Worm (Caenorhabditis elegans) whole organism, L4/young adult: ENCODE measurements around the gene C32D5.11.

ENCODE experiments used
- W03F9.2 ChIP-seq: fragments of 150-350 bp; optimal IDR thresholded peaks from 2 replicates; lab custom pipeline; 2014; ENCODE audit warnings: missing biosample characterization, missing genetic modification characterization
- dao-5 ChIP-seq: sonication (generic microtip); optimal IDR thresholded peaks from 2 replicates; lab custom pipeline; 2016; ENCODE audit warnings: missing genotype, missing genetic modification characterization, moderate library complexity, missing compliant biosample characterization
- him-1 ChIP-seq: sonication (generic microtip); optimal IDR thresholded peaks from 2 replicates; lab custom pipeline; 2016; ENCODE audit warnings: missing genotype, missing genetic modification reagents, missing genetic modification characterization, missing compliant biosample characterization

C32D5.11 gene

DNA sequence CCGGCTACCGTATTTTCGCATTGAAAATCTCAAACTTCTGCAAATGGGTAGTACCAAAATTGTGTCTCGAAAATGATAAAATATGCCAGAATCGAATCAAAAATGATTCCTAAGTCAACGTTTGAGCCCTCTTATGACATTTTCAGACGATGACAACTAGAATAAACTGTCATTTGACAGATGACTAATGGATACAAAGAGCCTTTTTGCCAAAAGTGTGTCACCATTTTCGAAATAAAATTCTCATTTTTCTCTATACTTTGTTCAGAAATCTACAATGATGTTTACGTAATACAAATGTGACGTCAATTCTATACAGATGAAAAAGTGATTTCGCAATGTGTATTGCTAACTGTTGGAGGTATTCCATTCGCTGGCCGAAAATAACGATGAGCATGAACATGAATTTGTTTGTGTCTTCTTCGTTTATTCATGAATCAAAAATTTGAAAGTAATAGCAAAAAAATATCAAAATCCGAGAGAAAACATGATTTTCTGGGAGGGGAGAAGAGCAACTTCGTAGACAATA, 8.6 kb downstream of the C32D5.11 start:
- TF ChIP-seq W03F9.2 (tag; lab: Kevin White, UChicago) (no peak), him-1 (tag; lab: Kevin White, UChicago) (no peak), dao-5 (tag; lab: Kevin White, UChicago) (no peak)

DNA sequence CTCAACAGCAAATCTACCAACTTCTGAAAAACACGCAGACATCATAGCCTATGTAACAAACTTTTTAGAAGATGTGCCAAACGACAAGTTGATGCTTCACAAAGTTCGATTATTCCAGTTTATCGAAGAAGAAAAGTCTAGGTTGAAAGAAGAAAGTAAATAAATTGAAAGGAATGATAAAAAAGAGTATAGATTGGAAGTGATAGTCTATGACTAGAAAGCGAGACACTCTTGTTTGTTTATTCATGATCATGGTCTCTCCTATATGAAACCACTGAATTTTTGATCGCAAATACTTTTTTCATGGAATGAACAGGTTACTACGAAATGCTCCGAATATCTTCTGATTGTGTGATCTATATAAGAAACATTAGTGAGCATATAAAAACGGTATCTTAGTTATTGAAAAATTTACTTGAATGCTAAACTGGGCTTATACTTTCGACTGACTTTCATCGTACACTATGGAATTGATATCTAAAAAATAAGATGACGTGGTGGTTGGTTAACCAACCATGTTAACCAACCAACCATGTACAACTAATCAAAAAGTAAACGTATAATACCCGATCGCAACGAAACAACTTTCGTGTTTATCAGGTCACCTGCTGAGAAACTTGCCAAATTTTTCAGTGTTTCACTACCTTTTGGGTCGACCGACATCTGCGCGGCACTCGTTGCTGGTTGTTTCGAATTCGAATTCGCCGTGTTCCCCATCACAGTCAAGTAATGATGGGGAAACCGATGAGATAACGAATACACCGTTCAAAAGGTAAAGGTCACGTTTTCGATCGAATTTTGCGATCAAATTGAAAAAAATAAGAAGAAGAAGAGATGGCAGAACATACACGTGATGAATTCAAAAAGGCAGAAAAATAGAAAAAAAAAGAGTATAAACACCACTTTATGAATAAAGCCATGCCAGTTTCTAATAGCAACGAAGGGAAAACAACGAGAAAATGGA, 9.8 kb downstream of the C32D5.11 start, which contains the start of gene C32D5.8:
Gene C32D5.8 (minus strand): TSS at position 770 of the 964 bp plus-strand sequence.
- TF ChIP-seq dao-5 (tag; lab: Kevin White, UChicago) (no peak), W03F9.2 (tag; lab: Kevin White, UChicago) (no peak), him-1 (tag; lab: Kevin White, UChicago) (no peak)

DNA sequence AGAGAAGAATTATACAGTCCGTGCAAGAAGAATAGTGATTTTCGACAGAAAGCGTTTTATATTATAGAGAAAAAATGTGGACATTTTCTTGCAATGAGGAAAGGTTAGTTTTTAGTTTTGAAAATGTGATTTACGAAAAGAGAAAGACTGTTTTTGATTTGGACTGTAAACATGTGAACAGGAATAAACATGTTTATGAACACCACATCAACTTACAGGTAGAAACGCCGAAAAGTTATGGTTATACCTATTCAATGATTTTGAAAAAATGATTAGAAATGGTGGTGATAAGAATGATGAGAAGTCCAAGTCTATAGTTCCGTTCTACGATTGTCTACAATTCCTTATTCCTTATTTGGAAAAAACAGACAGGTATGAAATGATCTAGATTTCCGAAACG, 10.7 kb downstream of the C32D5.11 start:
- TF ChIP-seq him-1 (tag; lab: Kevin White, UChicago), result no peak
- no peak for TF ChIP-seq dao-5 (tag; lab: Kevin White, UChicago)
- no peak for TF ChIP-seq W03F9.2 (tag; lab: Kevin White, UChicago)

DNA sequence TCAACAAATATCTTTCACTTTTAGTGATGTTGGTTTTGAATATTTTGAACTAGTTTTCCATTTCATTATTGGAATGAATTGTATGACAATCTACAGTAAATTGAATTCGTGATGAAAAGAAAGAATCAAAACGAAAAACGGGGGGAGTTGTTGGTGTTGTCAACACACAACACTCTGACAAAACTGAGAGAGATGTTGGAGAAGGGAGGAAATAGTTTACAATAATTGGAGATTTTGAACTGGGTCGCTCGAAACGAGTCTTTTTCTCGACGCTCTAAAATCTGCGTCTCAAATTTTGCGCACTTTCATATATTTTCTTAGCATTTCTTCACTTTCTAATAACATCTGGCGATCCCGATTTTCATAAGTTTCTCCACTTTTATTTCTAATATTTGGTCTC, 11.4 kb downstream of the C32D5.11 start, which contains the start of gene txt-18:
Gene txt-18 (plus strand): TSS at position 180 of the 400 bp plus-strand sequence.
- TF ChIP-seq W03F9.2 (tag; lab: Kevin White, UChicago) (no peak), dao-5 (tag; lab: Kevin White, UChicago) (no peak), him-1 (tag; lab: Kevin White, UChicago) (no peak)

DNA sequence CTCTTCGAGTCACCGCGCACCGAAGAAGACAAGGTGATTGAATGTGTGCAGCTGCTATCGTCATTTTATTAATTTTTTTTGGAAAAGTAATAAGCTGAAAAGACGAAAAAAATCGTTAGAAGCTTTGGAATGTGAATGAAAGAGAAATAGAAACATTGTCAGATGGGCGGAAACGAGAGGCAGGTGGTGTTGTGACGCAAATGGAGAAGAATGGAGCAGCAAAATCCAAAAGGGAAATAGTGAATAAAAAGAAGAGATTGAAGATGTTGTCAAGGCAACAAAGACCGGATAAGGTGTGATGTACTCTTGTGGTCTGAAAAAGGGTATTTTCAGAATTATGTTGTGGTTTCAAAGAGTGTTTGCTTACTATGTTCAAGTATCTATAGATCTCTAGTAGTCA, 12.8 kb downstream of the C32D5.11 start:
- no peak for TF ChIP-seq him-1 (tag; lab: Kevin White, UChicago)
- TF ChIP-seq dao-5 (tag; lab: Kevin White, UChicago), result no peak
- no peak for TF ChIP-seq W03F9.2 (tag; lab: Kevin White, UChicago)

DNA sequence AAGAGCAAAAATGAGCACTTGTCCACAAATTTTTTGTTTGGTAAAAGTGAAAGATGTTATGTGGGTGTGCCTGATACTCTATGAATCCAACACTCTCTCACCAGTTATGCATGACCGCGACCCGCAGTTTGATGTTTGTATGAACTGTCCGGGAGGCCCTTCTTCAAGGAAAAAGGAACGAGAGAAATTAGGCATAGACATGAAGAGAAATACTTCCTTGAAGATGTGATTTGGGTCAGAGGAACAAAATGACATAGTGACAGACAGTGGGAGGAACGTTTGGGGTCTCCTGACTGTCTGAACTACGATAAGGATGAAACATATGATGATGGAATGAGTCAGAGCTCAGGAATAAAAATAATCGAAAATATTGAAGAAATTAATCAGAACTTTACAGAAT, 14.2 kb downstream of the C32D5.11 start:
- no peak for TF ChIP-seq him-1 (tag; lab: Kevin White, UChicago)
- TF ChIP-seq dao-5 (tag; lab: Kevin White, UChicago), result no peak
- TF ChIP-seq W03F9.2 (tag; lab: Kevin White, UChicago), result no peak

DNA sequence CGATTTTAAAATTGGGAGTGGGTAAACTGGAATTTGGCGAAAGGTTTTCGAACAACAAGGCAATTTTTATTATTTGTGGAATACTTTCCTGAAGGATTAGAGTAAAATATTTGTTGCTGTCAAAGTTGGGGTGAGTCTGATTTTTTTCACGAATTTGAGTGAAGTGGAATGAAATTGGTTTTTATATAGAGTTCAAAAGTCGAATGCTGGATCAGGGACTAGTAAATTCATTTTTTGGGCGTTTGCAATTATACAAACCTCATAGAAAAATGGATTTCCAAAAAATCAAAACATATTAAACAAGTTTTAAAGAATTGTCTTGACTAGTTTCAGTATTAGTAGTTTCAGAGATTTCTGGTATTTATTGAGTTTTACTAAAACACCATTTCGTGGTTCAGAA, 15.3 kb downstream of the C32D5.11 start, which contains the start of gene C32D5.7:
Gene C32D5.7 (minus strand): TSS at position 101 of the 400 bp plus-strand sequence.
- TF ChIP-seq W03F9.2 (tag; lab: Kevin White, UChicago) (no peak), dao-5 (tag; lab: Kevin White, UChicago) (no peak)

DNA sequence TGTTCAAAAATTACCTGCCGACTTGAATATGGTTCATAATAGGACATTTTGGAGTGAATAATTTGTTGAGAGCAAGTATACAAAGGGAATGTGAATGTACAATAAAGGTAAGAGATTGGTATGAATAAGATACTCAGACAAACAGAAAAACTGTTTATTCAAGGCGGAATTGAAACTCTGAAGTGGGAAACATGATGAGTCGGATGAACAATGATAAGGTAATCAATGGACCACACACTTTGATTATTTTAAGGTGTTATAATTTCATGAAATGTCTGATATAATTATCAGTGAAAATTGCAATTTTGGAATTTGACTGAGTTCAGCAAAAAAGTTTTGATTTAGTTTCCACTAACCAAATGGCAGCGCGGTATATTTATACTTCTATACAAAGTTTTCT, 15.7 kb downstream of the C32D5.11 start:
- TF ChIP-seq him-1 (tag; lab: Kevin White, UChicago), result no peak
- no peak for TF ChIP-seq W03F9.2 (tag; lab: Kevin White, UChicago)
- no peak for TF ChIP-seq dao-5 (tag; lab: Kevin White, UChicago)

DNA sequence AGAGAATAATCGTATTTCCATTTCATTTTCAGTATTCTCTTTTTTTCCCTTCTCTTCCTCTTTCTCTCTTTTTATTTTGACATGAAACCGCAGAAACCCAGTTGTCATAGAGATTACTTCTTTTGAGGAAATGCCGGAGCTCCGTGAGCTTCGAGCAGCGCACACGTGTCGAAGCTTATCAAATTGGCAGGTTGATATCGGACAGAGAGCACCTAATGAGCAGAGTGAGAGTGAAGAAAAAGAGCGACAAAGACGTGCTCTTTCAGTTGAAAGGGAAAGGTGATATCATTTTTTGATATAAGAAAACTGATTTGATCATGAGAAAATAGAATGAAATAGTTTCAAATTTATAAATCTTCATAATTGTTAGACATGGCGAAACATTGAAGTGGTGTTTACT, 19.9 kb downstream of the C32D5.11 start, which contains the start of gene C32D5.14:
Gene C32D5.14 (plus strand): TSS at position 131 of the 400 bp plus-strand sequence.
- no peak for TF ChIP-seq W03F9.2 (tag; lab: Kevin White, UChicago)
- no peak for TF ChIP-seq dao-5 (tag; lab: Kevin White, UChicago)
- TF ChIP-seq him-1 (tag; lab: Kevin White, UChicago), result no peak

DNA sequence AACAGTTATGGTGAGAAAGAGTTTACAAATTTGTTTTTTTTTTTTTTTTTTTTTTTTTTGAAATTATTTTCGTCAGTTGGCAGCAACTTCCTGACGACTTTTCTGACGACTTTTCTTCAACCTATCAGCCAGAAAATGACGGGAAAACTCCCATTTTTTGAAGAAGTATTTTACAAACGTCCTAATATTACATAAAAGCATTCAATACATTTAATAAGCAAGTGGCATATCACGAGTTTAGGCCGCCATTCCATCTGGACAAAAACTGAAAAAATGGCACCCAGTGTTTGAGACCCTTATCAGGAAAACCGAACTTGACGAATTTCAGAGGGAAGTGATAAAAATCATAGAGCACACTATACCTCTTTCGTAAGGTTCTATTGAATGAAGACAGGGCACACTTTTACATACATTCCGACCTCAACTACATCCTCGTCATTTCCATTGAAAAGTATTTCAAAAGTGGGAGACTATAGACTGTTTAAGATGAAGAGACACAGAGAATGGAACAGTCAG, 20.4 kb downstream of the C32D5.11 start:
- TF ChIP-seq dao-5 (tag; lab: Kevin White, UChicago), result no peak
- no peak for TF ChIP-seq W03F9.2 (tag; lab: Kevin White, UChicago)
- no peak for TF ChIP-seq him-1 (tag; lab: Kevin White, UChicago)

DNA sequence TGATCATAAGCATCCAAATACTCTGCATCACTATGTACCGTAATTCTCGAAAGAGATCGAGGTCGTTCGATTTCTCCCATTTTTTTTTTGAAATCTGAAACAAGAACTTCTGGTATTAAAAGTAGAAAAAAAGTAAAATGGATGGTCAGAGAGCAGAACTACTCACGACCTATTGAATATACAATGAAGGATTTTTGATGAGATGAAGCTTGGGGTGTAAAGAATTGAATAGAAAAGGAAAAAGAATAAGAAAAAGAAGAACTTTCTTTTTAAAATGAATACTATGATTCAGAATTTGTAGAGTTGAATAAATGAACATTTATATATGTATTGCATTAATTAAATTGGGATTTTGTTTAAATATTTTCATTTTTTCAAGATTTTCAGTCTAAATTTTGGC, 21.4 kb downstream of the C32D5.11 start, which contains the start of gene ttc-39B:
Gene ttc-39B (minus strand): TSS at position 101 of the 400 bp plus-strand sequence.
- TF ChIP-seq him-1 (tag; lab: Kevin White, UChicago) (no peak), dao-5 (tag; lab: Kevin White, UChicago) (no peak), W03F9.2 (tag; lab: Kevin White, UChicago) (no peak)

DNA sequence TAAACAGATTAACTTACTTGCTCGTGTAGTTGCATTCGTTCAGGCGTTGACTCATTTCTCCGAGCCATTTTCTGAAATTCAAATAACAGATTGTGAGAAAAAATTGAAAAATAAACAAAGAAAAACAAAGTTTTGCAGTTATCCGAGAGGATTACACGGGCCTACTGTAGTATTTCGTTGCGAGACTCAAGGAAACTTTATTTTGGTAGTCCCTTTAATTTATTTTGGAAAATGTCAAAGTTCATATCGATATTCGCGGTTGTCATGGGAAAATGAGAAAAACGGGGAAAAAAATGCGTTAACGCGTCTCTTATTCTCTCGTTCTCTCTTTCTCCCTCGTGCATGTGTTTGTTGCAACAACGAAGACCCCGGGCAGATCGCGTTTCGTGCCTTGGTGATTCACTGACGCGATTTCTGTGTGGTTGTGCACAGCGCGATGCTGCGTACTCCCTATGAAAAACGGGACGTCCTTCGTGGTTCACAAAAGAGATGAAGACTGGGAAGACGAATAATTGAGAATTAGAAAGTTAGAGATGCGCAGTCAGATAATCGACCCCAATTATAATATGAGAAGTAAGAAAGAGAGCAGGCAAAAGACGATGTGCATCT, 23.9 kb downstream of the C32D5.11 start, which contains the start of gene set-4:
Gene set-4 (minus strand): TSS at position 120 of the 609 bp plus-strand sequence.
- TF ChIP-seq W03F9.2 (tag; lab: Kevin White, UChicago) (peak; percentile 51), dao-5 (tag; lab: Kevin White, UChicago) (no peak), him-1 (tag; lab: Kevin White, UChicago) (peak; percentile 78)
